Fruit fly (Drosophila melanogaster): ENCODE results near the gene CG42680.

- TF ChIP-seq CG8301 (tag; optimal IDR thresholded peaks at IDR 0.05) (no peak), CG15710 (tag; optimal IDR thresholded peaks at IDR 0.05) (no peak), CG4496 (GFP tag; IDR thresholded peaks at IDR 0.05) (no peak), gl (tag; optimal IDR thresholded peaks at IDR 0.05) (no peak), Snoo (tag; optimal IDR thresholded peaks at IDR 0.05) (no peak), CG34367 (tag; optimal IDR thresholded peaks at IDR 0.05) (no peak), Pif1A (GFP tag; optimal IDR thresholded peaks at IDR 0.05) (peak; percentile 4), rn (GFP tag; IDR thresholded peaks at IDR 0.05) (no peak)
Observed at dm6 chr2L:14556811-14557210, 31.2 kb downstream of the CG42680 start.

Measured in whole organism, pupa.